Worm (Caenorhabditis elegans) whole organism, early embryonic: ENCODE data around the gene gos-28.

Source experiments
- B0310.2 ChIP-seq: sonication (generic microtip); optimal IDR thresholded peaks from 2 replicates; lab custom pipeline; 2016; ENCODE audit warnings: mild to moderate bottlenecking, missing genetic modification characterization, missing compliant biosample characterization
- F13C5.2 ChIP-seq: sonication (generic microtip); optimal IDR thresholded peaks from 2 replicates; lab custom pipeline; 2017; ENCODE audit warnings: mild to moderate bottlenecking, missing genetic modification characterization, inconsistent platforms, missing compliant biosample characterization
- aly-1 ChIP-seq: sonication (generic microtip); optimal IDR thresholded peaks from 2 replicates; lab custom pipeline; 2016; ENCODE audit warnings: missing genetic modification characterization, missing compliant biosample characterization
- ama-1 ChIP-seq: fragments of 150-350 bp; optimal IDR thresholded peaks from 2 replicates; lab custom pipeline; 2014
- ceh-13 ChIP-seq: fragments of 200-800 bp; sonication (Bioruptor generic); optimal IDR thresholded peaks from 2 replicates; lab custom pipeline; 2018; ENCODE audit warnings: mild to moderate bottlenecking, missing genetic modification characterization, missing compliant biosample characterization
- ceh-36 ChIP-seq: sonication (generic microtip); optimal IDR thresholded peaks from 2 replicates; lab custom pipeline; 2016; ENCODE audit warnings: missing genetic modification characterization, inconsistent platforms, missing compliant biosample characterization
- ets-7 ChIP-seq: sonication (generic microtip); optimal IDR thresholded peaks from 2 replicates; lab custom pipeline; 2016; ENCODE audit warnings: missing genotype, missing genetic modification characterization, missing compliant biosample characterization
- hmbx-1 ChIP-seq: sonication (generic microtip); optimal IDR thresholded peaks from 2 replicates; lab custom pipeline; 2016; ENCODE audit warnings: mild to moderate bottlenecking, missing genetic modification characterization, missing compliant biosample characterization
- hmg-4 ChIP-seq: fragments of 200-800 bp; sonication (Bioruptor generic); optimal IDR thresholded peaks from 2 replicates; lab custom pipeline; 2018; ENCODE audit warnings: mild to moderate bottlenecking, missing genetic modification characterization, missing compliant biosample characterization
- hnd-1 ChIP-seq: sonication (generic microtip); optimal IDR thresholded peaks from 2 replicates; lab custom pipeline; 2016; ENCODE audit warnings: missing genetic modification characterization, missing compliant biosample characterization
- pes-1 ChIP-seq: fragments of 200-800 bp; sonication (Bioruptor generic); IDR thresholded peaks from 2 replicates; pipeline ENCODE4 v1.3.6; 2022; ENCODE audit warnings: missing genetic modification reagents, missing genetic modification characterization, missing compliant biosample characterization
- scrt-1 ChIP-seq: fragments of 200-800 bp; sonication (Bioruptor generic); IDR thresholded peaks from 2 replicates; pipeline ENCODE4 v1.3.6; 2022; ENCODE audit warnings: missing genetic modification characterization, missing compliant biosample characterization
- sea-1 ChIP-seq: fragments of 200-800 bp; sonication (Bioruptor generic); conservative IDR thresholded peaks from 2 replicates; pipeline ENCODE4 v1.3.6; 2022; ENCODE audit warnings: missing genetic modification characterization, missing compliant biosample characterization
- tbx-11 ChIP-seq: fragments of 200-800 bp; sonication (Bioruptor generic); IDR thresholded peaks from 2 replicates; pipeline ENCODE4 v1.3.6; 2022; ENCODE audit warnings: missing genetic modification characterization, missing compliant biosample characterization
- tbx-37 ChIP-seq: fragments of 200-800 bp; sonication (Bioruptor generic); conservative IDR thresholded peaks from 2 replicates; pipeline ENCODE4 v1.3.6; 2022; ENCODE audit warnings: missing genetic modification reagents, missing genetic modification characterization, missing compliant biosample characterization

Gene gos-28

DNA sequence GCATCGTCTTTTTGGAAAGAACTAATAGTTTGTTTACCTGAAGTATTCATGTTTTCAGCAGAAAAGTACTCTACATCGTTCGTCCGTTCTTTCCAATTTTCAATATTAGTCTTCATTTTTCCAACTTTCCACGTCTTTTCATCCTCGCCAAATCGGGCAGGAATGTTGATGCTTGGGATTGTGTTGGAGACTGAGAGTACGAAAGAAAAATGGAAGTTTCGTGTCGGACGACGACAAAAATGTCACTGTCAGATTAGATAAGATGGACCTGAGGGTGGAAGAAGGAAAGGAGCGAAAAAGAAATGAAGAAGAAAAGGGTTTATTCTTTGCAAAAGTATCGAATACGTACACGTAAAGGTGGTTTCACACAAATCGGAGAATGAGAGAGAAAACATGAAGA lies 50.9 kb downstream of the gos-28 start:
- TF ChIP-seq scrt-1 (GFP tag; lab: Robert Waterston, UW) (no peak), tbx-11 (no peak), hnd-1 (no peak), ama-1 (lab: Kevin White, UChicago) (no peak), ceh-13 (GFP tag; lab: Kevin White, UChicago) (no peak), B0310.2 (no peak), hmbx-1 (no peak), ceh-36 (no peak), aly-1 (tag; lab: Kevin White, UChicago) (no peak), ets-7 (no peak), tbx-37 (GFP tag; lab: Robert Waterston, UW) (no peak), sea-1 (GFP tag; lab: Robert Waterston, UW) (no peak), pes-1 (GFP tag; lab: Robert Waterston, UW) (no peak), F13C5.2 (no peak), hmg-4 (GFP tag; lab: Kevin White, UChicago) (no peak)
